Worm (Caenorhabditis elegans) whole organism, young adult: Measurements from ENCODE around the gene ugt-47.

ENCODE experiments used
- Y67H2A.10 ChIP-seq: fragments of 200-800 bp; sonication (Bioruptor generic); conservative IDR thresholded peaks from 2 replicates; pipeline ENCODE4 v1.3.6; 2022; ENCODE audit warnings: missing genetic modification reagents, missing genetic modification characterization, missing compliant biosample characterization
- Y95B8A.8 ChIP-seq: fragments of 200-800 bp; sonication (Bioruptor generic); IDR thresholded peaks from 2 replicates; pipeline ENCODE4 v1.3.6; 2022; ENCODE audit warnings: missing genetic modification reagents, missing genetic modification characterization, missing compliant biosample characterization
- attf-6 ChIP-seq: fragments of 200-800 bp; sonication (Bioruptor generic); IDR thresholded peaks from 2 replicates; pipeline ENCODE4 v1.3.6; 2022; ENCODE audit warnings: missing genetic modification reagents, missing genetic modification characterization, missing compliant biosample characterization
- dpl-1 ChIP-seq: fragments of 150-350 bp; optimal IDR thresholded peaks from 2 replicates; lab custom pipeline; 2014; ENCODE audit warnings: missing biosample characterization, missing genetic modification reagents, missing genetic modification characterization
- nfya-1 ChIP-seq: sonication (generic microtip); optimal IDR thresholded peaks from 2 replicates; lab custom pipeline; 2017; ENCODE audit warnings: antibody characterized with exemption, missing compliant biosample characterization, missing genetic modification characterization, borderline replicate concordance; ENCODE audit not compliant: insufficient read depth
- pha-4 ChIP-seq: fragments of 150-350 bp; sonication (generic microtip); optimal IDR thresholded peaks from 2 replicates; lab custom pipeline; 2014; ENCODE audit warnings: missing biosample characterization, missing genetic modification reagents, missing genetic modification characterization
- snpc-1.3 ChIP-seq: sonication (generic microtip); optimal IDR thresholded peaks from 2 replicates; lab custom pipeline; 2017; ENCODE audit warnings: missing genetic modification characterization, mild to moderate bottlenecking, missing compliant biosample characterization, antibody characterized with exemption, moderate library complexity, missing genotype, missing genetic modification reagents; ENCODE audit not compliant: insufficient read depth
- ztf-28 ChIP-seq: fragments of 200-800 bp; sonication (Bioruptor generic); IDR thresholded peaks from 2 replicates; pipeline ENCODE4 v1.3.6; 2022; ENCODE audit warnings: missing genetic modification reagents, missing genetic modification characterization, missing compliant biosample characterization

DNA sequence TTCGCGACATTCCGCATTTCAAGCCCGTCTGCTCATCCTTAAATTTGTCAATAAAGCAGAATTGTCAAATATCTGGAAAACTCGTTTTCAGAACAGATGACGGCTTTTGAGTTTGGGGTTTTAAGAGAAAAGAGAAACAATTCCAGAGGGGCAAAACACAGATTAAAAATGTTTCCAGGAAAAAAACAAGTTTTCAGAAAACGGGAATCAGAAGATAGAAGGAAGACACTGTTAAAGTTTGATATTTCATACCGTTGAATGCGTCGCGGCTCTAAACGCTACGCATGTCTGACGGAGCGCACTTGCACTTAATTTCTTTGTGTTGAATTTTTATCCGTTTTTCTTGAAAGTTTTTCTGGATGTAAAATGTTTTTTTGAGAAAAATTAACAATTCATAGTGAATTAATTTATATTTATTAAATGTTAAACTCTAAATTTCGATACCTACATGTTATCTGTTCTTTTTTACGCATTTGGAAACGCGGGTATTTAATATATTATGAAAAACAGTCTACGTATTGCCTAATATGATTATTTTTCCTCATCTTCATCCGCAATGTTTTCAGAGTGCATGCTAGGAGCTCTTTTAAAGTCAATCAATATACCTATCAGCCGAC lies 35.8 kb upstream of the ugt-47 start, which contains the start of the genes C08B6.18, wdr-20 and C08B6.8:
- TF ChIP-seq Y67H2A.10 (GFP tag; lab: Robert Waterston, UW) (no peak), snpc-1.3 (tag; lab: Kevin White, UChicago) (no peak), pha-4 (no peak), Y95B8A.8 (GFP tag; lab: Robert Waterston, UW) (no peak), ztf-28 (GFP tag; lab: Robert Waterston, UW) (no peak), dpl-1 (GFP tag; lab: Kevin White, UChicago) (no peak), nfya-1 (tag; lab: Kevin White, UChicago) (no peak), attf-6 (GFP tag; lab: Robert Waterston, UW) (no peak)
